Worm (Caenorhabditis elegans) whole organism, midembryonic: Measurements from ENCODE around the gene chil-1.

Experiments used
- T22C8.4 ChIP-seq: fragments of 200-800 bp; sonication (Bioruptor generic); IDR thresholded peaks from 2 replicates; pipeline ENCODE4 v1.3.6; 2022; ENCODE audit warnings: missing genetic modification characterization, missing compliant biosample characterization
- cog-1 ChIP-seq: sonication (generic microtip); optimal IDR thresholded peaks from 2 replicates; lab custom pipeline; 2016; ENCODE audit warnings: missing genetic modification characterization, missing compliant biosample characterization

- TF ChIP-seq T22C8.4 (GFP tag; lab: Robert Waterston, UW) (no peak), cog-1 (tag; lab: Kevin White, UChicago) (no peak)
Measured at ce11 chrII:9841985-9842505, 24.2 kb downstream of the chil-1 start, which contains the start of gene rnh-1.2.
